Fruit fly (Drosophila melanogaster): ENCODE results near the gene CG31668.

CG31668 gene

DNA sequence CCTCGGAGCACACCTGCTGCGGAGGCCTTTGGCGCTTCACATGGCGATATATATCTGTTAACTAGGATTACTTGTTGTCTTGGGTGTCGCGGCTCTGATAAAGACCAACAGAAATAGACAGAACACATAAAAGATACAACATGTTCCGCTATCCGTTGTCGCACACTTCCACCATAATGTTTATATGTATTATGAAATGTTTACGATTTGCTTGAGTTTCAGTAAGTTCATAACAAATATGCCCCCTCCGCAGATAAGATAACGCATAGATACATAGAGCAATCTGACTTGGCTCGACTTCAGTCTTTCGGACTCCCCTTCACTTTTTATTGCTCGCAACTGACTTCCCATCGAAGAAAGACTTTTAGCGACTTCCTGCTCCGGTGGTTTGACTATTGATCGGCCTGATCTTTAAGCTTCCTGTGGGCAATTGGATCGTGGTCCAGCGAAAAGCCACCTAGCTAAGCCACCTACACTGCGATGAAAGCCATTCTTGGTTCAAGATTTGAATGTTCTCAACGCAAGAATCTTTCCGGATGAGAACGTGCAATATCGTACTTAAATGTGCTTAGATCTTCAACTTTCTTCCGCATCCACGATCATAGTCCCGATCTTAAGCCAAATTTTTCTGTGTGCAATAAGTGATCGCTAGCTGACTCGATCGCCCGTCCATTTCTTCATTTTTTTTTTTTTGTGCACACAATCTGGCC, 37.6 kb downstream of the CG31668 start:
- TF ChIP-seq CG16779 (tag; optimal IDR thresholded peaks at IDR 0.05) (no peak), CG7368 (GFP tag; optimal IDR thresholded peaks at IDR 0.05) (peak; percentile 49), Hr4 (GFP tag; optimal IDR thresholded peaks at IDR 0.05) (peak; percentile 63), topi (GFP tag; optimal IDR thresholded peaks at IDR 0.05) (no peak), cyc (GFP tag; optimal IDR thresholded peaks at IDR 0.05) (no peak), fkh (GFP tag; optimal IDR thresholded peaks at IDR 0.05) (peak; percentile 93), CG31627 (GFP tag; optimal IDR thresholded peaks at IDR 0.05) (no peak), Sox15 (GFP tag; optimal IDR thresholded peaks at IDR 0.05) (no peak), CG6163 (GFP tag; IDR thresholded peaks at IDR 0.05) (peak; percentile 90), CG6854 (GFP tag; optimal IDR thresholded peaks at IDR 0.05) (no peak), dsx (GFP tag; optimal IDR thresholded peaks at IDR 0.05; ENCODE audit: poor library complexity, severe bottlenecking) (peak; percentile 43), ss (GFP tag; optimal IDR thresholded peaks at IDR 0.05) (peak in 1 of 2 experiments; percentile 23), lz (GFP tag; optimal IDR thresholded peaks at IDR 0.05) (peak; percentile 4), Ets21C (GFP tag; optimal IDR thresholded peaks at IDR 0.05) (no peak), CG15336 (GFP tag; IDR thresholded peaks at IDR 0.05) (peak; percentile 77), net (GFP tag; optimal IDR thresholded peaks at IDR 0.05) (peak; percentile 57), esn (GFP tag; optimal IDR thresholded peaks at IDR 0.05) (no peak), CG8632 (GFP tag; optimal IDR thresholded peaks at IDR 0.05) (peak; percentile 4), CG3032 (tag; optimal IDR thresholded peaks at IDR 0.05) (peak; percentile 66), CG10631 (GFP tag; optimal IDR thresholded peaks at IDR 0.05) (peak; percentile 80), fd59A (GFP tag; optimal IDR thresholded peaks at IDR 0.05) (peak; percentile 66), CG11762 (GFP tag; optimal IDR thresholded peaks at IDR 0.05; ENCODE audit: insufficient read depth) (peak; percentile 30), OdsH (GFP tag; optimal IDR thresholded peaks at IDR 0.05) (peak; percentile 44), Eip93F (GFP tag; optimal IDR thresholded peaks at IDR 0.05) (no peak), CG6276 (GFP tag; optimal IDR thresholded peaks at IDR 0.05) (peak; percentile 83), CG3919 (GFP tag; optimal IDR thresholded peaks at IDR 0.05) (peak; percentile 81), Eip75B (GFP tag; optimal IDR thresholded peaks at IDR 0.05) (peak; percentile 60), Sox14 (GFP tag; optimal IDR thresholded peaks at IDR 0.05) (peak; percentile 61), Lpt (GFP tag; optimal IDR thresholded peaks at IDR 0.05) (peak; percentile 81), CG34406 (GFP tag; optimal IDR thresholded peaks at IDR 0.05) (peak; percentile 13), CG32006 (GFP tag; optimal IDR thresholded peaks at IDR 0.05) (peak; percentile 88), Gug (GFP tag; IDR thresholded peaks at IDR 0.05) (peak; percentile 79), Ets96B (tag; optimal IDR thresholded peaks at IDR 0.05) (peak; percentile 75), CG6792 (GFP tag; optimal IDR thresholded peaks at IDR 0.05) (no peak), dac (GFP tag; optimal IDR thresholded peaks at IDR 0.05) (no peak), vri (GFP tag; optimal IDR thresholded peaks at IDR 0.05) (peak; percentile 69), eg (GFP tag; IDR thresholded peaks at IDR 0.05) (peak; percentile 81), CG9139 (GFP tag; optimal IDR thresholded peaks at IDR 0.05) (no peak), svp (GFP tag) (peak; percentile 47), CG4318 (GFP tag; optimal IDR thresholded peaks at IDR 0.05) (peak; percentile 79), salr (GFP tag; optimal IDR thresholded peaks at IDR 0.05) (peak; percentile 29 to 77), spab (GFP tag; optimal IDR thresholded peaks at IDR 0.05) (peak; percentile 59), acj6 (GFP tag; optimal IDR thresholded peaks at IDR 0.05) (peak; percentile 60), CG6808 (GFP tag; optimal IDR thresholded peaks at IDR 0.05) (peak; percentile 48), Sox102F (GFP tag; optimal IDR thresholded peaks at IDR 0.05) (no peak), Met (GFP tag; optimal IDR thresholded peaks at IDR 0.05) (no peak), achi (GFP tag; optimal IDR thresholded peaks at IDR 0.05) (peak; percentile 70), CG10669 (GFP tag; optimal IDR thresholded peaks at IDR 0.05) (peak; percentile 64), Eip78C (GFP tag) (peak; percentile 83), CG8119 (GFP tag; IDR thresholded peaks at IDR 0.05) (peak; percentile 47; the same call in 2 of the 3 replicates), CG11294 (GFP tag; IDR thresholded peaks at IDR 0.05) (peak; percentile 70)
